Worm (Caenorhabditis elegans) whole organism, midembryonic: Measurements from ENCODE around the gene vha-4.

ENCODE experiments used
- T22C8.4 ChIP-seq: fragments of 200-800 bp; sonication (Bioruptor generic); IDR thresholded peaks from 2 replicates; pipeline ENCODE4 v1.3.6; 2022; ENCODE audit warnings: missing genetic modification characterization, missing compliant biosample characterization
- cog-1 ChIP-seq: sonication (generic microtip); optimal IDR thresholded peaks from 2 replicates; lab custom pipeline; 2016; ENCODE audit warnings: missing genetic modification characterization, missing compliant biosample characterization
- flt-1 ChIP-seq: fragments of 200-800 bp; sonication (Bioruptor generic); IDR thresholded peaks from 2 replicates; pipeline ENCODE4 v1.3.6; 2022; ENCODE audit warnings: missing genetic modification characterization, missing compliant biosample characterization
- klf-2 ChIP-seq: fragments of 200-800 bp; sonication (Bioruptor generic); conservative IDR thresholded peaks from 2 replicates; pipeline ENCODE4 v1.3.6; 2022; ENCODE audit warnings: missing genetic modification reagents, missing genetic modification characterization, missing compliant biosample characterization
- med-1 ChIP-seq: sonication (generic microtip); optimal IDR thresholded peaks from 2 replicates; lab custom pipeline; 2017; ENCODE audit warnings: missing genetic modification characterization, mild to moderate bottlenecking, missing compliant biosample characterization, antibody characterized with exemption, missing genetic modification reagents; ENCODE audit not compliant: insufficient read depth
- ref-1 ChIP-seq: fragments of 200-800 bp; sonication (Bioruptor generic); conservative IDR thresholded peaks from 2 replicates; pipeline ENCODE4 v1.3.6; 2022; ENCODE audit warnings: missing genetic modification reagents, missing genetic modification characterization, missing compliant biosample characterization
- tab-1 ChIP-seq: fragments of 200-800 bp; sonication (Bioruptor generic); IDR thresholded peaks from 2 replicates; pipeline ENCODE4 v1.3.6; 2022; ENCODE audit warnings: missing genetic modification characterization, missing compliant biosample characterization
- ztf-23 ChIP-seq: fragments of 200-800 bp; sonication (Bioruptor generic); IDR thresholded peaks from 2 replicates; pipeline ENCODE4 v1.3.6; 2022; ENCODE audit warnings: missing genetic modification reagents, missing genetic modification characterization, missing compliant biosample characterization
- ztf-29 ChIP-seq: fragments of 200-800 bp; sonication (Bioruptor generic); IDR thresholded peaks from 2 replicates; pipeline ENCODE4 v1.3.6; 2022; ENCODE audit warnings: missing genetic modification reagents, missing genetic modification characterization, missing compliant biosample characterization

vha-4 gene

ce11 chrII:7879266-7879718, at the start of gene vha-4, which contains the start of gene T01H3.5:
Gene vha-4, minus strand, starts transcription at chrII:7879316.
Gene T01H3.5, plus strand, starts transcription at chrII:7879616.
- TF ChIP-seq med-1 (GFP tag; lab: Kevin White, UChicago) (no peak), flt-1 (no peak), T22C8.4 (GFP tag; lab: Robert Waterston, UW) (no peak), cog-1 (tag; lab: Kevin White, UChicago) (no peak), klf-2 (no peak), ztf-29 (GFP tag; lab: Robert Waterston, UW) (no peak), ref-1 (GFP tag; lab: Robert Waterston, UW) (no peak), ztf-23 (GFP tag; lab: Robert Waterston, UW) (no peak), tab-1 (GFP tag; lab: Robert Waterston, UW) (no peak)

DNA sequence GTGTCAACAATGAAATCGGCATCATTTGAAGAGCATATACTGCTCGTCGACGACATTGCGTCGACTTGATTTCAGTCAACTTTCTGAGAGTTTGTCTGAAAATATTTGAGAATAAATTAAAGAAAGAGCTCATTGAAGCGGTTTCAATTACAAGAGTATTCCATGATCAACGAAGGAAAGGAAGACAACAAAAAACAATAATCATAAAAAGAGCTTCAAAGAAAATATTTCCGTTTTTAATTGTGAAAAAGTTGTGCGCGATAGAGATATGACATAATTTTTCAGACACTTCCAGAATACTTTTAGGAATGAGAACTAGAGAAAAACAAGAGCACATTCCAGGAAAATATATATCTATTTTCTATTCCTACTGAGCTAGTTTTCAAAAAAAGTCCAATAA, 49.5 kb upstream of the vha-4 start, which contains the start of gene spv-1:
Gene spv-1, minus strand, starts transcription at position 101 of the 400 bp plus-strand sequence.
- TF ChIP-seq cog-1 (tag; lab: Kevin White, UChicago): no peak
- TF ChIP-seq flt-1: no peak
- TF ChIP-seq ztf-29 (GFP tag; lab: Robert Waterston, UW): no peak

- TF ChIP-seq ztf-23 (GFP tag; lab: Robert Waterston, UW): no peak
- TF ChIP-seq tab-1 (GFP tag; lab: Robert Waterston, UW): no peak
- no peak for TF ChIP-seq T22C8.4 (GFP tag; lab: Robert Waterston, UW)
- TF ChIP-seq ztf-29 (GFP tag; lab: Robert Waterston, UW): no peak
- no peak for TF ChIP-seq cog-1 (tag; lab: Kevin White, UChicago)
- TF ChIP-seq ref-1 (GFP tag; lab: Robert Waterston, UW): no peak
These were observed 42.0 kb upstream of the vha-4 start for ce11 chrII:7921155-7921554.

ce11 chrII:7920178-7920577, 41.1 kb upstream of the vha-4 start:
- TF ChIP-seq T22C8.4 (GFP tag; lab: Robert Waterston, UW) (no peak), tab-1 (GFP tag; lab: Robert Waterston, UW) (no peak), ref-1 (GFP tag; lab: Robert Waterston, UW) (no peak), med-1 (GFP tag; lab: Kevin White, UChicago) (no peak), klf-2 (no peak), cog-1 (tag; lab: Kevin White, UChicago) (no peak), ztf-29 (GFP tag; lab: Robert Waterston, UW) (no peak), flt-1 (no peak), ztf-23 (GFP tag; lab: Robert Waterston, UW) (no peak)

ce11 chrII:7911015-7911414, 31.9 kb upstream of the vha-4 start, which contains the start of gene ZK675.4:
Gene ZK675.4, plus strand, starts transcription at chrII:7911315.
- TF ChIP-seq ztf-23 (GFP tag; lab: Robert Waterston, UW) (no peak), ref-1 (GFP tag; lab: Robert Waterston, UW) (no peak), tab-1 (GFP tag; lab: Robert Waterston, UW) (no peak), T22C8.4 (GFP tag; lab: Robert Waterston, UW) (no peak), klf-2 (no peak), med-1 (GFP tag; lab: Kevin White, UChicago) (no peak), cog-1 (tag; lab: Kevin White, UChicago) (no peak), ztf-29 (GFP tag; lab: Robert Waterston, UW) (no peak), flt-1 (no peak)

DNA sequence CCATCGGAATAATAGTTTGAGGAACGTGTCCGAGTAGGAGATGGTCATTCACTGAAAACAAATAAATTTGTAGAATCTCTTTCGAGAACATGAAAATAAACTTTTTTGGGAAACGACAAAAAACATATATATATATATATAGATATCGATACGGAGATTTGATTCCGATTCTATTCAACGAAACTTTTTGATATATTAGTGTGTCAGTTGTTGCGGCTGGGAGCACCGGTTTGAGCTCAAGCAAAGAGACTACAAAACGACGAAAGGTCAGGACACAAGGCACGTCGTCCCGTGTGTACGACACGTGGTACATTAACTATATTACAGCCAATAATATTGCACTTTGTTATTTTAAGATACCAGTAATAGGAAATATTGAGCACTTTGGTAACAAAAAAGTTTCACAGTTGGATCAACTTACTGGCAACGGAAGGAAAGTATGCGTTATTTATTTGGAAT, 28.5 kb upstream of the vha-4 start, which contains the start of gene best-23:
Gene best-23, minus strand, starts transcription at position 51 of the 459 bp plus-strand sequence.
- TF ChIP-seq tab-1 (GFP tag; lab: Robert Waterston, UW): no peak
- TF ChIP-seq klf-2: no peak

ce11 chrII:7901990-7902389, 22.9 kb upstream of the vha-4 start:
- no peak for TF ChIP-seq cog-1 (tag; lab: Kevin White, UChicago)
- TF ChIP-seq tab-1 (GFP tag; lab: Robert Waterston, UW): no peak
- no peak for TF ChIP-seq flt-1
- no peak for TF ChIP-seq ref-1 (GFP tag; lab: Robert Waterston, UW)
- no peak for TF ChIP-seq ztf-29 (GFP tag; lab: Robert Waterston, UW)
- TF ChIP-seq med-1 (GFP tag; lab: Kevin White, UChicago): no peak
- TF ChIP-seq ztf-23 (GFP tag; lab: Robert Waterston, UW): no peak
- no peak for TF ChIP-seq klf-2
- no peak for TF ChIP-seq T22C8.4 (GFP tag; lab: Robert Waterston, UW)

DNA sequence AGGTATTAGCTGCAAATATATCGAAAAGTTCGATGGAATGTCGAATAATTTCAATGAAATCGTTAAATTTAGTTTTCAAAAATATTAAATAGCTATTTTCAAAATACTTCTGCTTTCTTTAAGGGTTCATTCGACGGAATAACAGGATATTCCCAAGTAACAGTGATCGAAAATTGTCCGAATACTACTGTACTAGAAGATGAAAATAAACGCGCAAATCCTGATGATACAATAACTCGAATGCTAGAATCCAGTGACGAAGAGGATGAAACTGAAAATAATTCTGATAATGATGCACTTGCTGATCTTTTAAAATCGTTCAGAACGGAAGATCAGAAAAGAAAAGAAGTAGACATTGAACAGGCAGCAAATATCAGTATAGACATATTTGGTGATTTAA, 21.6 kb upstream of the vha-4 start:
- TF ChIP-seq klf-2 (no peak), flt-1 (no peak), med-1 (GFP tag; lab: Kevin White, UChicago) (no peak), cog-1 (tag; lab: Kevin White, UChicago) (no peak), ztf-23 (GFP tag; lab: Robert Waterston, UW) (no peak), ztf-29 (GFP tag; lab: Robert Waterston, UW) (no peak), ref-1 (GFP tag; lab: Robert Waterston, UW) (no peak)

- no peak for TF ChIP-seq ref-1 (GFP tag; lab: Robert Waterston, UW)
- TF ChIP-seq flt-1: no peak
- no peak for TF ChIP-seq cog-1 (tag; lab: Kevin White, UChicago)
- TF ChIP-seq ztf-29 (GFP tag; lab: Robert Waterston, UW): no peak
- no peak for TF ChIP-seq ztf-23 (GFP tag; lab: Robert Waterston, UW)
- TF ChIP-seq med-1 (GFP tag; lab: Kevin White, UChicago): no peak
- TF ChIP-seq tab-1 (GFP tag; lab: Robert Waterston, UW): no peak
- TF ChIP-seq klf-2: no peak
- TF ChIP-seq T22C8.4 (GFP tag; lab: Robert Waterston, UW): no peak
These were observed 21.1 kb upstream of the vha-4 start, which contains the start of gene rev-1 for ce11 chrII:7900190-7900672. Gene rev-1, plus strand, starts transcription at chrII:7900622.

ce11 chrII:7895190-7895589, 16.1 kb upstream of the vha-4 start:
- TF ChIP-seq ref-1 (GFP tag; lab: Robert Waterston, UW): no peak
- TF ChIP-seq tab-1 (GFP tag; lab: Robert Waterston, UW): no peak
- TF ChIP-seq T22C8.4 (GFP tag; lab: Robert Waterston, UW): no peak
